Fruit fly (Drosophila melanogaster): ENCODE results near the gene mRpL38.
A peak's percentile ranks its signal among the peaks of the same experiment; 100 is the strongest.

The mRpL38 gene

DNA sequence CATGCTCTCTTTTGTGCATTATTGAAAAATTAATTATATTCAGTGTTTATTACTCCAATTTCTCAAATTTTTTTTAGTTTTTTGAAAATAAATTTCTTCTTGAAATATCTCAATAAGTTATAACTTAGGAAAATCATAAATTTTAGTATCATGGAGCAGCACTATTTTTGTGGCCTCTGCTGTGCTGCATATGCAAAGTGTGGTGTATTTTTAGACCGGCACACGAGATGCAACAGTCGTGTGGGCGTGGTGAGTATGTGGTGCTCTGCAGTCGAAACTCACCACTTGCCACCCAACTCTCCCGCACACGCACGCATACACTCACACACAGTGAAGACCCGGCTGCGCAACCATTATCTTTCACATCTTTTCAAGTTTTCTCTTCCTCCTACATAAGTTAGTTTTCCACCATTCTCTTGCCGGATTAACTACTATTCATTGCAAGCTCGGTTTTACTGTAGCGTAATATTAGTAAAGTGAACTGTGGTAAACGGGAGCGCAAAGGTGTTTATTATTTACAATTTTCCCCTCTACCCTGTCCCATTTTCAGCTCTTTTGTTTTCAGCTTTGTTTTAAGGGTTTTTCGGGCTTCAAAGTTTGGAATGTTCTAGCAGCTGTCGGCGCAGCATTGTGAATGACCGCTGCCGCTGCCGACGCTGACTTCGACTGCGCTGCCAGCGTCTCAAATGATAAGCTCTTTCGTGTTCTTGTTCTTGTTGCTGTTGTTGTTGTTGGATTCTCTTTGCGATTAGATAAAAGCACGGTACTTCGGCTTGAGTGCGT, 17.5 kb upstream of the mRpL38 start (continued):
- peak; percentile 24 for TF ChIP-seq lmd (GFP tag; IDR thresholded peaks at IDR 0.05)
- peak; percentile 74 for TF ChIP-seq nom (GFP tag; optimal IDR thresholded peaks at IDR 0.05)
- no peak; the same call in 1 of the 2 replicates for TF ChIP-seq CG13287 (GFP tag; IDR thresholded peaks at IDR 0.05; ENCODE audit: partially characterized antibody)
- TF ChIP-seq vvl (GFP tag; IDR thresholded peaks at IDR 0.05) = peak; percentile 91
- peak; percentile 57 for TF ChIP-seq sqz (GFP tag; optimal IDR thresholded peaks at IDR 0.05)
- TF ChIP-seq CG14441 (GFP tag; IDR thresholded peaks at IDR 0.05) = peak; percentile 44; the same call in 1 of the 2 replicates
- TF ChIP-seq CG10209 (GFP tag; optimal IDR thresholded peaks at IDR 0.05) = peak; percentile 38
- TF ChIP-seq Atf-2 (GFP tag; optimal IDR thresholded peaks at IDR 0.05) = peak; percentile 22
- no peak for TF ChIP-seq Kr (GFP tag; optimal IDR thresholded peaks at IDR 0.05)
- peak; percentile 6 for TF ChIP-seq CG13624 (GFP tag; optimal IDR thresholded peaks at IDR 0.05)
- no peak for TF ChIP-seq bowl (GFP tag; IDR thresholded peaks at IDR 0.05)
- TF ChIP-seq zf30C (GFP tag; optimal IDR thresholded peaks at IDR 0.05) = no peak
- TF ChIP-seq Nf-YB (GFP tag; optimal IDR thresholded peaks at IDR 0.05) = peak; percentile 40
- TF ChIP-seq CG17829 (tag; optimal IDR thresholded peaks at IDR 0.05) = peak; percentile 60
- TF ChIP-seq CG5953 (GFP tag; IDR thresholded peaks at IDR 0.05) = peak; percentile 43; the same call in 1 of the 2 replicates
- peak; percentile 67 for TF ChIP-seq az2 (GFP tag; optimal IDR thresholded peaks at IDR 0.05)
- no peak for TF ChIP-seq ara (GFP tag; IDR thresholded peaks at IDR 0.05)
- peak; percentile 77 for TF ChIP-seq CG14710 (tag; optimal IDR thresholded peaks at IDR 0.05)
- peak; percentile 29 for TF ChIP-seq CG3281 (GFP tag; optimal IDR thresholded peaks at IDR 0.05)
- peak in 1 of 2 experiments; percentile 13 for TF ChIP-seq crp (GFP tag; optimal IDR thresholded peaks at IDR 0.05)
- TF ChIP-seq CG15269 (tag; optimal IDR thresholded peaks at IDR 0.05) = peak; percentile 58
- TF ChIP-seq cwo (GFP tag; optimal IDR thresholded peaks at IDR 0.05) = peak; percentile 57
- peak; percentile 68 for TF ChIP-seq Med (GFP tag)
- peak; percentile 22 for TF ChIP-seq Dek (tag; optimal IDR thresholded peaks at IDR 0.05)
- peak; percentile 83 for TF ChIP-seq CG4360 (GFP tag; IDR thresholded peaks at IDR 0.05)
- TF ChIP-seq Ets65A (GFP tag) = peak; percentile 70
- peak; percentile 41 for TF ChIP-seq CG17802 (tag; optimal IDR thresholded peaks at IDR 0.05)
- TF ChIP-seq CG4328 (GFP tag; optimal IDR thresholded peaks at IDR 0.05) = peak; percentile 50
- no peak for TF ChIP-seq MESR4 (GFP tag; optimal IDR thresholded peaks at IDR 0.05)
- no peak for TF ChIP-seq jumu (GFP tag; optimal IDR thresholded peaks at IDR 0.05)
- peak; percentile 47 for TF ChIP-seq H2.0 (GFP tag; IDR thresholded peaks at IDR 0.05)
- TF ChIP-seq Hr3 (GFP tag; optimal IDR thresholded peaks at IDR 0.05) = peak; percentile 46
- TF ChIP-seq BEAF-32 (GFP tag; optimal IDR thresholded peaks at IDR 0.05) = no peak
- TF ChIP-seq CG2129 (GFP tag; IDR thresholded peaks at IDR 0.05; ENCODE audit: partially characterized antibody) = no peak
- TF ChIP-seq ranshi (GFP tag; IDR thresholded peaks at IDR 0.05) = peak; percentile 54
- no peak for TF ChIP-seq CG33213 (GFP tag; optimal IDR thresholded peaks at IDR 0.05)
- peak; percentile 68 for TF ChIP-seq gcm (GFP tag; optimal IDR thresholded peaks at IDR 0.05)
- peak; percentile 83 for TF ChIP-seq grn (GFP tag; optimal IDR thresholded peaks at IDR 0.05)
- peak; percentile 48 for TF ChIP-seq CG18476 (GFP tag; optimal IDR thresholded peaks at IDR 0.05)
- peak; percentile 74 for TF ChIP-seq MTF-1 (GFP tag; optimal IDR thresholded peaks at IDR 0.05; ENCODE audit: borderline replicate concordance)
- no peak for TF ChIP-seq Dbx (GFP tag; IDR thresholded peaks at IDR 0.05)
- no peak for TF ChIP-seq CG13123 (GFP tag; optimal IDR thresholded peaks at IDR 0.05)
- no peak for TF ChIP-seq bbx (GFP tag; IDR thresholded peaks at IDR 0.05; ENCODE audit: partially characterized antibody)
- TF ChIP-seq Blimp-1 (GFP tag; optimal IDR thresholded peaks at IDR 0.05) = peak; percentile 77
- TF ChIP-seq CG34422 (GFP tag; IDR thresholded peaks at IDR 0.05) = 0 out of 3 replicates have a peak, but pooled peaks have one; percentile 44
- TF ChIP-seq CG7839 (tag; optimal IDR thresholded peaks at IDR 0.05) = peak; percentile 72
- TF ChIP-seq CG15601 (tag; optimal IDR thresholded peaks at IDR 0.05) = peak; percentile 64
- no peak for TF ChIP-seq CG31365 (tag; optimal IDR thresholded peaks at IDR 0.05)

Measured in whole organism, embryonic.